Worm (Caenorhabditis elegans) whole organism, young adult: ENCODE measurements around the gene skp-1.
A peak's percentile ranks its signal among the peaks of the same experiment; 100 is the strongest.

Experiments
- B0035.1 ChIP-seq: sonication (generic microtip); optimal IDR thresholded peaks from 2 replicates; lab custom pipeline; 2016; ENCODE audit warnings: missing genetic modification characterization, mild to moderate bottlenecking, missing compliant biosample characterization, missing genotype, missing genetic modification reagents
- F22D6.2 ChIP-seq: sonication (generic microtip); optimal IDR thresholded peaks from 2 replicates; lab custom pipeline; 2016; ENCODE audit warnings: mild to moderate bottlenecking, missing genetic modification characterization, missing compliant biosample characterization
- F49E8.2 ChIP-seq: sonication (generic microtip); optimal IDR thresholded peaks from 3 replicates; lab custom pipeline; 2017; ENCODE audit warnings: missing genetic modification characterization, mild to moderate bottlenecking, missing compliant biosample characterization, antibody characterized with exemption, moderate library complexity; ENCODE audit not compliant: insufficient read depth
- F52B5.7 ChIP-seq: sonication (generic microtip); optimal IDR thresholded peaks from 2 replicates; lab custom pipeline; 2016; ENCODE audit warnings: mild to moderate bottlenecking, missing genetic modification characterization, missing compliant biosample characterization
- K11D2.4 ChIP-seq: fragments of 200-800 bp; sonication (Bioruptor generic); IDR thresholded peaks from 2 replicates; pipeline ENCODE4 v1.3.6; 2022; ENCODE audit warnings: missing genetic modification reagents, missing genetic modification characterization, missing compliant biosample characterization
- K12H6.12 ChIP-seq: fragments of 200-800 bp; sonication (Bioruptor generic); optimal IDR thresholded peaks from 2 replicates; lab custom pipeline; 2018; ENCODE audit warnings: mild to moderate bottlenecking, missing genetic modification characterization, missing compliant biosample characterization
- Y53G8AR.9 ChIP-seq: fragments of 200-800 bp; sonication (Bioruptor generic); conservative IDR thresholded peaks from 2 replicates; pipeline ENCODE4 v1.3.6; 2022; ENCODE audit warnings: missing genetic modification reagents, missing genetic modification characterization, missing compliant biosample characterization
- Y56A3A.18 ChIP-seq: fragments of 200-800 bp; sonication (Bioruptor generic); IDR thresholded peaks from 2 replicates; pipeline ENCODE4 v1.3.6; 2022; ENCODE audit warnings: missing genetic modification reagents, missing genetic modification characterization, missing compliant biosample characterization
- attf-5 ChIP-seq: fragments of 200-800 bp; sonication (Bioruptor generic); optimal IDR thresholded peaks from 2 replicates; lab custom pipeline; 2018; ENCODE audit warnings: mild to moderate bottlenecking, missing genetic modification characterization, missing compliant biosample characterization
- attf-6 ChIP-seq: fragments of 200-800 bp; sonication (Bioruptor generic); IDR thresholded peaks from 2 replicates; pipeline ENCODE4 v1.3.6; 2022; ENCODE audit warnings: missing genetic modification reagents, missing genetic modification characterization, missing compliant biosample characterization
- cebp-1 ChIP-seq, 2 experiments: fragments of 200-800 bp in 1 of 2; sonication (Bioruptor generic) in 1 of 2; sonication (generic microtip) in 1 of 2; IDR thresholded peaks in 1 of 2; optimal IDR thresholded peaks in 1 of 2; 2 replicates each; pipeline versions ENCODE4 v1.3.6 to Lab custom; 2017 to 2022; ENCODE audit warnings: missing compliant biosample characterization in 2 of 2, missing genetic modification characterization in 2 of 2, mild to moderate bottlenecking in 1 of 2, missing genetic modification reagents in 1 of 2, moderate library complexity in 1 of 2
- cebp-2 ChIP-seq: fragments of 200-800 bp; sonication (Bioruptor generic); IDR thresholded peaks from 2 replicates; pipeline ENCODE4 v1.3.6; 2022; ENCODE audit warnings: missing genetic modification characterization, missing compliant biosample characterization
- ceh-27 ChIP-seq: fragments of 200-800 bp; sonication (Bioruptor generic); optimal IDR thresholded peaks from 2 replicates; lab custom pipeline; 2018; ENCODE audit warnings: mild to moderate bottlenecking, missing genetic modification characterization, moderate library complexity, missing compliant biosample characterization
- ceh-40 ChIP-seq: fragments of 200-800 bp; sonication (Bioruptor generic); IDR thresholded peaks from 2 replicates; pipeline ENCODE4 v1.3.6; 2022; ENCODE audit warnings: missing genetic modification characterization, missing compliant biosample characterization
- ceh-79 ChIP-seq: sonication (generic microtip); optimal IDR thresholded peaks from 2 replicates; lab custom pipeline; 2017; ENCODE audit warnings: mild to moderate bottlenecking, missing genetic modification characterization, missing compliant biosample characterization
- chd-7 ChIP-seq: sonication (generic microtip); optimal IDR thresholded peaks from 2 replicates; lab custom pipeline; 2016; ENCODE audit warnings: mild to moderate bottlenecking, missing genetic modification characterization, moderate library complexity, missing compliant biosample characterization
- egl-18 ChIP-seq: fragments of 200-800 bp; sonication (Bioruptor generic); IDR thresholded peaks from 2 replicates; pipeline ENCODE4 v1.3.6; 2022; ENCODE audit warnings: missing genetic modification reagents, missing genetic modification characterization, missing compliant biosample characterization
- egl-44 ChIP-seq: fragments of 200-800 bp; sonication (Bioruptor generic); IDR thresholded peaks from 2 replicates; pipeline ENCODE4 v1.3.6; 2022; ENCODE audit warnings: missing genetic modification reagents, missing genetic modification characterization, missing compliant biosample characterization
- egrh-3 ChIP-seq: fragments of 200-800 bp; sonication (Bioruptor generic); IDR thresholded peaks from 2 replicates; pipeline ENCODE4 v1.3.6; 2022; ENCODE audit warnings: missing genetic modification reagents, missing genetic modification characterization, missing compliant biosample characterization
- hlh-26 ChIP-seq: fragments of 200-800 bp; sonication (Bioruptor generic); conservative IDR thresholded peaks from 2 replicates; pipeline ENCODE4 v1.3.6; 2022; ENCODE audit warnings: missing genetic modification reagents, missing genetic modification characterization, missing compliant biosample characterization
- hmg-1.2 ChIP-seq: fragments of 200-800 bp; sonication (Bioruptor generic); IDR thresholded peaks from 2 replicates; pipeline ENCODE4 v1.3.6; 2022; ENCODE audit warnings: missing genetic modification reagents, missing genetic modification characterization, missing compliant biosample characterization
- hrde-1 ChIP-seq: sonication (generic microtip); optimal IDR thresholded peaks from 2 replicates; lab custom pipeline; 2016; ENCODE audit warnings: missing genetic modification characterization, mild to moderate bottlenecking, missing compliant biosample characterization, moderate library complexity, missing genotype, missing genetic modification reagents, borderline replicate concordance
- lag-1 ChIP-seq: fragments of 200-800 bp; sonication (Bioruptor generic); IDR thresholded peaks from 2 replicates; pipeline ENCODE4 v1.3.6; 2022; ENCODE audit warnings: missing genetic modification reagents, missing genetic modification characterization, missing compliant biosample characterization
- lin-54 ChIP-seq: fragments of 200-800 bp; sonication (Bioruptor generic); optimal IDR thresholded peaks from 2 replicates; lab custom pipeline; 2018; ENCODE audit warnings: mild to moderate bottlenecking, missing genetic modification characterization, missing compliant biosample characterization
- lir-1 ChIP-seq: fragments of 200-800 bp; sonication (Bioruptor generic); conservative IDR thresholded peaks from 2 replicates; pipeline ENCODE4 v1.3.6; 2022; ENCODE audit warnings: missing genetic modification reagents, missing genetic modification characterization, missing compliant biosample characterization
- lsl-1 ChIP-seq: fragments of 200-800 bp; sonication (Bioruptor generic); optimal IDR thresholded peaks from 2 replicates; lab custom pipeline; 2018; ENCODE audit warnings: mild to moderate bottlenecking, missing genetic modification characterization, moderate library complexity, missing compliant biosample characterization
- madf-8 ChIP-seq: fragments of 200-800 bp; sonication (Bioruptor generic); conservative IDR thresholded peaks from 2 replicates; pipeline ENCODE4 v1.3.6; 2022; ENCODE audit warnings: missing genetic modification reagents, missing genetic modification characterization, missing compliant biosample characterization
- mcd-1 ChIP-seq: fragments of 200-800 bp; sonication (Bioruptor generic); IDR thresholded peaks from 2 replicates; pipeline ENCODE4 v1.3.6; 2022; ENCODE audit warnings: missing genetic modification reagents, missing genetic modification characterization, missing compliant biosample characterization
- mes-4 ChIP-seq: sonication (generic microtip); optimal IDR thresholded peaks from 2 replicates; lab custom pipeline; 2016; ENCODE audit warnings: missing genotype, missing genetic modification characterization, missing compliant biosample characterization
- mxl-1 ChIP-seq: sonication (generic microtip); optimal IDR thresholded peaks from 2 replicates; lab custom pipeline; 2016; ENCODE audit warnings: missing genetic modification characterization, missing compliant biosample characterization
- nfya-1 ChIP-seq: sonication (generic microtip); optimal IDR thresholded peaks from 2 replicates; lab custom pipeline; 2017; ENCODE audit warnings: antibody characterized with exemption, missing compliant biosample characterization, missing genetic modification characterization, borderline replicate concordance; ENCODE audit not compliant: insufficient read depth
- nfya-2 ChIP-seq: fragments of 200-800 bp; sonication (Bioruptor generic); IDR thresholded peaks from 2 replicates; pipeline ENCODE4 v1.3.6; 2022; ENCODE audit warnings: missing genetic modification reagents, missing genetic modification characterization, missing compliant biosample characterization
- nfyb-1 ChIP-seq: fragments of 200-800 bp; sonication (Bioruptor generic); IDR thresholded peaks from 2 replicates; pipeline ENCODE4 v1.3.6; 2022; ENCODE audit warnings: missing genetic modification reagents, missing genetic modification characterization, missing compliant biosample characterization
- nhr-120 ChIP-seq: fragments of 200-800 bp; sonication (Bioruptor generic); IDR thresholded peaks from 2 replicates; pipeline ENCODE4 v1.3.6; 2022; ENCODE audit warnings: missing genetic modification characterization, missing compliant biosample characterization
- pbrm-1 ChIP-seq: fragments of 200-800 bp; sonication (Bioruptor generic); IDR thresholded peaks from 2 replicates; pipeline ENCODE4 v1.3.6; 2022; ENCODE audit warnings: missing genetic modification reagents, missing genetic modification characterization, missing compliant biosample characterization
- pha-4 ChIP-seq: fragments of 150-350 bp; sonication (generic microtip); optimal IDR thresholded peaks from 2 replicates; lab custom pipeline; 2014; ENCODE audit warnings: missing biosample characterization, missing genetic modification reagents, missing genetic modification characterization
- repo-1 ChIP-seq: sonication (generic microtip); optimal IDR thresholded peaks from 2 replicates; lab custom pipeline; 2017; ENCODE audit warnings: mild to moderate bottlenecking, missing genetic modification characterization, missing compliant biosample characterization
- snpc-1.3 ChIP-seq: sonication (generic microtip); optimal IDR thresholded peaks from 2 replicates; lab custom pipeline; 2017; ENCODE audit warnings: missing genetic modification characterization, mild to moderate bottlenecking, missing compliant biosample characterization, antibody characterized with exemption, moderate library complexity, missing genotype, missing genetic modification reagents; ENCODE audit not compliant: insufficient read depth
- tbp1 ChIP-seq: fragments of 200-800 bp; sonication (Bioruptor generic); optimal IDR thresholded peaks from 2 replicates; lab custom pipeline; 2018; ENCODE audit warnings: mild to moderate bottlenecking, missing genetic modification characterization, missing compliant biosample characterization
- zfh-2 ChIP-seq: fragments of 200-800 bp; sonication (Bioruptor generic); conservative IDR thresholded peaks from 2 replicates; pipeline ENCODE4 v1.3.6; 2022; ENCODE audit warnings: missing genetic modification reagents, missing genetic modification characterization, missing compliant biosample characterization
- ztf-22 ChIP-seq: fragments of 200-800 bp; sonication (Bioruptor generic); optimal IDR thresholded peaks from 2 replicates; lab custom pipeline; 2018; ENCODE audit warnings: mild to moderate bottlenecking, missing genetic modification characterization, moderate library complexity, missing compliant biosample characterization
- ztf-25 ChIP-seq: fragments of 200-800 bp; sonication (Bioruptor generic); IDR thresholded peaks from 2 replicates; pipeline ENCODE4 v1.3.6; 2022; ENCODE audit warnings: missing genetic modification reagents, missing genetic modification characterization, missing compliant biosample characterization
- ztf-3 ChIP-seq: fragments of 200-800 bp; sonication (Bioruptor generic); optimal IDR thresholded peaks from 2 replicates; lab custom pipeline; 2018; ENCODE audit warnings: mild to moderate bottlenecking, missing genetic modification characterization, missing compliant biosample characterization

skp-1 gene

DNA sequence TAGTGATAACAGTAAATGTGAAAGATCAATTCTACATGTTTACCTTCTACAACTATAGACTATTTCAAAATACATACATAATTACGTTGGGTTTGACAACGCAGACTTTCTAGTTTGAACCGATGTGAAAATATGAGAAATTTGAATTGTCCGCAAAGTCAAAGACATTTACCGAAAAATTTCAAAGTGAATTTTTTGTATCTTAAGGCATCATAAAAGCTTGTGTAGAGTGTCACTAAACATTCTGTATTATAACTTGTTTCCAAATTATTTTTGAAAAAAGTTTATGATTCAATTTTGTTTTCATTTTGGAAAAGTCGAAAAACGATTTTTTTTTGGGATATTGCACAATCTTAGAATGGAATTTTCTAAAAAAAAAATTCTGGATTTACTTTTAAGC is 9.7 kb upstream of the skp-1 start:
- TF ChIP-seq repo-1 (tag; lab: Kevin White, UChicago) = no peak
- no peak for TF ChIP-seq ceh-40 (GFP tag; lab: Robert Waterston, UW)
- no peak for TF ChIP-seq K12H6.12 (tag; lab: Kevin White, UChicago)
- TF ChIP-seq nhr-120 (GFP tag; lab: Robert Waterston, UW) = no peak
- TF ChIP-seq ztf-25 = no peak
- TF ChIP-seq Y56A3A.18 (GFP tag; lab: Robert Waterston, UW) = no peak
- TF ChIP-seq pbrm-1 (GFP tag; lab: Robert Waterston, UW) = no peak

DNA sequence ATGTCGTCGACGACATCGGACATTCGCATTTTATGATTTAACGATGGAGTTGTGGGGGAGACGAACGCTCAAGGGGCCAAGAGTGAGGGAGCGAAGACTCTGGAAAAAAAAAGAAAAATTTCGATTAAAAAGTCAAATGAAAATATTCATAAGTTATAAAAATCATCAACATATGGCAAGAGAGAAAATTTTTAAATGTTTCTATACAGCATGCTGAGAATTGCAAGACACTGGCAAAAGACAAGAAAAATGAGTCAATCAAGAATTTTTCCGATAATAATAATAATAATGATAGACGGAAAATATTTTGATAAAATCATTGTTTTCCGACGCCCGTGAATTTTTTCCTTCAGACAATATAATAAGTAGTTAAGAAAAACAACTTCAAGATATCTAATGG is 8.1 kb upstream of the skp-1 start, which contains the start of gene sipa-1:
Gene sipa-1 (minus strand): TSS at position 101 of the 400 bp plus-strand sequence.
- TF ChIP-seq F52B5.7 (tag; lab: Kevin White, UChicago) (no peak), zfh-2 (GFP tag; lab: Robert Waterston, UW) (0 out of 2 replicates have a peak, but pooled peaks have one; percentile 1)

DNA sequence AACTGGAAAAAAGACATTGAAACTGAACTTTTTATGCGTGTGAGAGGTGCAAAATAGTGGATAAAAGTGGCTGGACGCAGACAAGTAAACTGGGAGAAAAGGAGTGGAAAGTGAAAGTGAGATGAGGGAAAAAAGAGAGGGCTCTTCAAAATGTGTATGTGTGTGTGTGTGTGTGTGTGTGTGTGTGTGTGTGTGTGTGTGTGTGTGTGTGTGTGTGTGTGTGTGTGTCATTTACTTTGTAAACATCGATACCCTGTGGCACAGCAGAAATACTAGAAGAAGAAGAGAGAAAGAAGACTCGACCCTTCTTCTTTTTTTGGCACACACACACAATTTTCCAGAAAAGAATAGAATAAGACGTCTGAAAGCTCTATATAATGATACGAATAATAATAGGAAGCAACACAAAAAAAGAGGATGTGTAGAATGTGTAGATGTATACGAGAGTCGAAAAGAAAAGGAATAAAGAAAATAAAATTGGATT is 6.6 kb upstream of the skp-1 start:
- TF ChIP-seq lag-1 (GFP tag; lab: Robert Waterston, UW) (no peak), egl-18 (no peak), mxl-1 (tag; lab: Kevin White, UChicago) (no peak), lin-54 (peak; percentile 18), snpc-1.3 (tag; lab: Kevin White, UChicago) (no peak), hrde-1 (no peak), tbp1 (GFP tag; lab: Kevin White, UChicago) (no peak), hmg-1.2 (peak; percentile 40; the same call in 1 of the 2 replicates), egrh-3 (peak; percentile 29; the same call in 1 of the 2 replicates), mes-4 (tag; lab: Kevin White, UChicago) (no peak), ceh-79 (tag; lab: Kevin White, UChicago) (no peak), K11D2.4 (no peak), mcd-1 (GFP tag; lab: Robert Waterston, UW) (peak; percentile 31; the same call in 1 of the 2 replicates), ztf-3 (GFP tag; lab: Kevin White, UChicago) (peak; percentile 97), nfyb-1 (GFP tag; lab: Robert Waterston, UW) (peak; percentile 34; the same call in 1 of the 2 replicates), hlh-26 (GFP tag; lab: Robert Waterston, UW) (no peak), Y53G8AR.9 (GFP tag; lab: Robert Waterston, UW) (no peak), cebp-2 (GFP tag; lab: Robert Waterston, UW) (no peak), chd-7 (tag; lab: Kevin White, UChicago) (peak; percentile 3), K12H6.12 (tag; lab: Kevin White, UChicago) (peak; percentile 79), ztf-22 (GFP tag; lab: Kevin White, UChicago) (no peak), F22D6.2 (tag; lab: Kevin White, UChicago) (no peak), lsl-1 (GFP tag; lab: Kevin White, UChicago) (no peak), F49E8.2 (no peak), madf-8 (GFP tag; lab: Robert Waterston, UW) (no peak), cebp-1 (GFP tag; IDR thresholded peaks at IDR 0.05; lab: Robert Waterston, UW) (no peak), cebp-1 (tag; optimal IDR thresholded peaks at IDR 0.05; lab: Kevin White, UChicago) (peak; percentile 56), pha-4 (tag; lab: Kevin White, UChicago) (no peak), attf-5 (GFP tag; lab: Kevin White, UChicago) (peak; percentile 4), B0035.1 (tag; lab: Kevin White, UChicago) (no peak), nfya-1 (tag; lab: Kevin White, UChicago) (no peak), pbrm-1 (GFP tag; lab: Robert Waterston, UW) (peak; percentile 27; the same call in 1 of the 2 replicates), egl-44 (GFP tag; lab: Robert Waterston, UW) (no peak), lir-1 (GFP tag; lab: Robert Waterston, UW) (peak; percentile 67; the same call in 1 of the 2 replicates), nfya-2 (GFP tag; lab: Robert Waterston, UW) (no peak), ceh-27 (GFP tag; lab: Kevin White, UChicago) (peak; percentile 80), attf-6 (GFP tag; lab: Robert Waterston, UW) (no peak)
